Fruit fly (Drosophila melanogaster): Measurements from ENCODE around the gene CG11596.

Gene CG11596

dm6 chrX:1927473-1928306 is at the start of gene CG11596:
Gene CG11596, plus strand, starts transcription at chrX:1927683.
- TF ChIP-seq ovo (GFP tag; optimal IDR thresholded peaks at IDR 0.05) (peak; percentile 78), CG11617 (GFP tag; optimal IDR thresholded peaks at IDR 0.05) (peak; percentile 34), bab1 (GFP tag; optimal IDR thresholded peaks at IDR 0.05) (peak; percentile 30), Hr96 (GFP tag; optimal IDR thresholded peaks at IDR 0.05) (no peak), Mnt (GFP tag; optimal IDR thresholded peaks at IDR 0.05) (peak; percentile 97), tj (GFP tag; optimal IDR thresholded peaks at IDR 0.05) (peak; percentile 56), CG7101 (tag; optimal IDR thresholded peaks at IDR 0.05) (peak; percentile 18), Clk (GFP tag; optimal IDR thresholded peaks at IDR 0.05) (no peak), CG5204 (GFP tag; optimal IDR thresholded peaks at IDR 0.05) (no peak), CG12768 (GFP tag; optimal IDR thresholded peaks at IDR 0.05) (no peak), cnc (optimal IDR thresholded peaks at IDR 0.05) (no peak), cic (GFP tag; optimal IDR thresholded peaks at IDR 0.05) (no peak), pad (GFP tag; optimal IDR thresholded peaks at IDR 0.05) (peak; percentile 52), Crg-1 (GFP tag; optimal IDR thresholded peaks at IDR 0.05) (no peak), kay (GFP tag; ENCODE audit: borderline replicate concordance) (no peak), CG1620 (GFP tag; optimal IDR thresholded peaks at IDR 0.05) (no peak), CG7045 (GFP tag; optimal IDR thresholded peaks at IDR 0.05) (no peak), toe (GFP tag; optimal IDR thresholded peaks at IDR 0.05) (no peak), CG14711 (tag; optimal IDR thresholded peaks at IDR 0.05) (no peak), CG33017 (tag; optimal IDR thresholded peaks at IDR 0.05) (no peak)

dm6 chrX:1879606-1880110 is 47.8 kb upstream of the CG11596 start, which contains the start of gene CG14818:
Gene CG14818, minus strand, starts transcription at chrX:1879774.
- TF ChIP-seq Mnt (GFP tag; optimal IDR thresholded peaks at IDR 0.05) (peak; percentile 66), CG33017 (tag; optimal IDR thresholded peaks at IDR 0.05) (no peak), CG5204 (GFP tag; optimal IDR thresholded peaks at IDR 0.05) (no peak), Hr96 (GFP tag; optimal IDR thresholded peaks at IDR 0.05) (peak; percentile 6), CG12768 (GFP tag; optimal IDR thresholded peaks at IDR 0.05) (peak; percentile 36), cnc (optimal IDR thresholded peaks at IDR 0.05) (no peak), CG14711 (tag; optimal IDR thresholded peaks at IDR 0.05) (peak; percentile 47), Crg-1 (GFP tag; optimal IDR thresholded peaks at IDR 0.05) (no peak), bab1 (GFP tag; optimal IDR thresholded peaks at IDR 0.05) (peak; percentile 85), CG7101 (tag; optimal IDR thresholded peaks at IDR 0.05) (peak; percentile 69), toe (GFP tag; optimal IDR thresholded peaks at IDR 0.05) (no peak), CG1620 (GFP tag; optimal IDR thresholded peaks at IDR 0.05) (peak; percentile 78), kay (GFP tag; ENCODE audit: borderline replicate concordance) (no peak), ovo (GFP tag; optimal IDR thresholded peaks at IDR 0.05) (peak; percentile 89), CG11617 (GFP tag; optimal IDR thresholded peaks at IDR 0.05) (peak; percentile 55), pad (GFP tag; optimal IDR thresholded peaks at IDR 0.05) (peak; percentile 99), tj (GFP tag; optimal IDR thresholded peaks at IDR 0.05) (peak; percentile 53), CG7045 (GFP tag; optimal IDR thresholded peaks at IDR 0.05) (no peak), Clk (GFP tag; optimal IDR thresholded peaks at IDR 0.05) (peak; percentile 20), cic (GFP tag; optimal IDR thresholded peaks at IDR 0.05) (no peak)

- TF ChIP-seq Mnt (GFP tag; optimal IDR thresholded peaks at IDR 0.05), result peak; percentile 67
- TF ChIP-seq CG12768 (GFP tag; optimal IDR thresholded peaks at IDR 0.05), result peak; percentile 29
- peak; percentile 16 for TF ChIP-seq CG33017 (tag; optimal IDR thresholded peaks at IDR 0.05)
- peak; percentile 2 for TF ChIP-seq toe (GFP tag; optimal IDR thresholded peaks at IDR 0.05)
- TF ChIP-seq CG7101 (tag; optimal IDR thresholded peaks at IDR 0.05), result peak; percentile 78
- TF ChIP-seq CG7045 (GFP tag; optimal IDR thresholded peaks at IDR 0.05), result no peak
- TF ChIP-seq kay (GFP tag; ENCODE audit: borderline replicate concordance), result no peak
- peak; percentile 47 for TF ChIP-seq Crg-1 (GFP tag; optimal IDR thresholded peaks at IDR 0.05)
- peak; percentile 60 for TF ChIP-seq CG11617 (GFP tag; optimal IDR thresholded peaks at IDR 0.05)
- peak; percentile 43 for TF ChIP-seq CG14711 (tag; optimal IDR thresholded peaks at IDR 0.05)
- no peak for TF ChIP-seq cic (GFP tag; optimal IDR thresholded peaks at IDR 0.05)
- peak; percentile 11 for TF ChIP-seq Clk (GFP tag; optimal IDR thresholded peaks at IDR 0.05)
- no peak for TF ChIP-seq cnc (optimal IDR thresholded peaks at IDR 0.05)
- TF ChIP-seq CG5204 (GFP tag; optimal IDR thresholded peaks at IDR 0.05), result no peak
- TF ChIP-seq Hr96 (GFP tag; optimal IDR thresholded peaks at IDR 0.05), result peak; percentile 70
- peak; percentile 42 for TF ChIP-seq tj (GFP tag; optimal IDR thresholded peaks at IDR 0.05)
- peak; percentile 83 for TF ChIP-seq pad (GFP tag; optimal IDR thresholded peaks at IDR 0.05)
- peak; percentile 73 for TF ChIP-seq ovo (GFP tag; optimal IDR thresholded peaks at IDR 0.05)
- TF ChIP-seq bab1 (GFP tag; optimal IDR thresholded peaks at IDR 0.05), result peak; percentile 72
- peak; percentile 60 for TF ChIP-seq CG1620 (GFP tag; optimal IDR thresholded peaks at IDR 0.05)
Observed at dm6 chrX:1880139-1880556, 47.3 kb upstream of the CG11596 start, which contains the start of gene Coa8. Gene Coa8, plus strand, starts transcription at chrX:1880282.

- no peak for TF ChIP-seq pad (GFP tag; optimal IDR thresholded peaks at IDR 0.05)
- no peak for TF ChIP-seq Mnt (GFP tag; optimal IDR thresholded peaks at IDR 0.05)
- no peak for TF ChIP-seq tj (GFP tag; optimal IDR thresholded peaks at IDR 0.05)
- TF ChIP-seq CG7045 (GFP tag; optimal IDR thresholded peaks at IDR 0.05), result no peak
- no peak for TF ChIP-seq CG33017 (tag; optimal IDR thresholded peaks at IDR 0.05)
- no peak for TF ChIP-seq cic (GFP tag; optimal IDR thresholded peaks at IDR 0.05)
- no peak for TF ChIP-seq cnc (optimal IDR thresholded peaks at IDR 0.05)
- no peak for TF ChIP-seq CG5204 (GFP tag; optimal IDR thresholded peaks at IDR 0.05)
Observed at dm6 chrX:1880779-1881178, 46.7 kb upstream of the CG11596 start.

dm6 chrX:1889926-1890325 is 37.6 kb upstream of the CG11596 start, which contains the start of the genes trr and mRpL16:
Gene trr, minus strand, starts transcription at chrX:1889950.
Gene mRpL16, plus strand, starts transcription at chrX:1890256.
- peak; percentile 53 for TF ChIP-seq CG1620 (GFP tag; optimal IDR thresholded peaks at IDR 0.05)
- no peak for TF ChIP-seq kay (GFP tag; ENCODE audit: borderline replicate concordance)
- no peak for TF ChIP-seq cnc (optimal IDR thresholded peaks at IDR 0.05)
- no peak for TF ChIP-seq CG5204 (GFP tag; optimal IDR thresholded peaks at IDR 0.05)
- no peak for TF ChIP-seq cic (GFP tag; optimal IDR thresholded peaks at IDR 0.05)
- peak; percentile 57 for TF ChIP-seq pad (GFP tag; optimal IDR thresholded peaks at IDR 0.05)
- TF ChIP-seq Mnt (GFP tag; optimal IDR thresholded peaks at IDR 0.05), result peak; percentile 65
- peak; percentile 64 for TF ChIP-seq CG7101 (tag; optimal IDR thresholded peaks at IDR 0.05)
- no peak for TF ChIP-seq toe (GFP tag; optimal IDR thresholded peaks at IDR 0.05)
- TF ChIP-seq bab1 (GFP tag; optimal IDR thresholded peaks at IDR 0.05), result peak; percentile 81
- TF ChIP-seq tj (GFP tag; optimal IDR thresholded peaks at IDR 0.05), result peak; percentile 49
- peak; percentile 64 for TF ChIP-seq CG11617 (GFP tag; optimal IDR thresholded peaks at IDR 0.05)
- TF ChIP-seq ovo (GFP tag; optimal IDR thresholded peaks at IDR 0.05), result no peak
- no peak for TF ChIP-seq Hr96 (GFP tag; optimal IDR thresholded peaks at IDR 0.05)
- TF ChIP-seq CG7045 (GFP tag; optimal IDR thresholded peaks at IDR 0.05), result no peak
- TF ChIP-seq Clk (GFP tag; optimal IDR thresholded peaks at IDR 0.05), result no peak
- no peak for TF ChIP-seq CG12768 (GFP tag; optimal IDR thresholded peaks at IDR 0.05)
- peak; percentile 7 for TF ChIP-seq CG33017 (tag; optimal IDR thresholded peaks at IDR 0.05)
- peak; percentile 54 for TF ChIP-seq CG14711 (tag; optimal IDR thresholded peaks at IDR 0.05)
- peak; percentile 18 for TF ChIP-seq Crg-1 (GFP tag; optimal IDR thresholded peaks at IDR 0.05)
